Worm (Caenorhabditis elegans): Measurements from ENCODE around the gene E02H4.7.

E02H4.7 gene

DNA sequence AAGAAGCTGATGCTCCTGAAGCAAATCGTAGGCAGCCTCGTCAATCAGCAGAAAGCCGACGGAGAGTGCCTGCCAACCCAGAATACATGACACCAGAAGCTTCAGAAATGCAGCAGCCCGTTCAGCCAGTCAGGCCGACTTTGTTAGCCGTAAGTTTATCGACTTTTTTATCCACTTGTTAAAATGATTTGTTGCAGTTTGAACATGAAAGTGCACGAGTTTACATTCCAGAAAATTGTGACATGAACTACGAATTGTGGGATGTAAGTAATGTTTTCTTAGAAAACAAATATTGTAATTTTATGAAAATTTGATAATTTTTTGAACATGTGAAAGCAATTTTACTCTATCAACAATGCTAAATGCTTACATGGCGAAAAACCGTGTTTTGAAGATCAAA is 15.9 kb upstream of the E02H4.7 start:
- no peak for TF ChIP-seq hmbx-1 (tag; optimal IDR thresholded peaks at IDR 0.05)
- no peak for TF ChIP-seq F13C5.2 (tag; optimal IDR thresholded peaks at IDR 0.05)
- TF ChIP-seq tbx-11 (GFP tag; IDR thresholded peaks at IDR 0.05) = no peak
- no peak for TF ChIP-seq sea-1 (GFP tag; conservative IDR thresholded peaks at IDR 0.05)
- no peak for TF ChIP-seq pes-1 (GFP tag; IDR thresholded peaks at IDR 0.05)

DNA sequence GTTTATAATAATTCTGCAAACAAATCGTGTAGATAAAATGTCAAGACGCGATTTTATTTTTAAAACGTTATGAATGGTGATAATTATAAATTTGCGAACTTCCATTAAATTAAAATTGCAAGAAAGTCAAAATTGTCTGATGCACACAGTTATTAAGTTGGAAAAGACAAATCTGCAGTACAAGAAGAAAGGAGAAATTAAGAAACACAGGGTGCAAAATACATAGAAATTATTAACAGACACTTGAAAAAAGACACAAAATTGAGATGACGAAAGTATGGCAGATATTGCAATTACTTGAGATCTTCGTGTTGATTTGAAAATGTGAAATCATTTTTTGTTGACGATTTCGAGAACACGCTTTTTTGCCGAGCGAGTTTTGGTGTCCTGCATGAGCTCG is 14.5 kb upstream of the E02H4.7 start:
- TF ChIP-seq ceh-13 (GFP tag; optimal IDR thresholded peaks at IDR 0.05) = no peak
- TF ChIP-seq B0310.2 (tag; optimal IDR thresholded peaks at IDR 0.05) = no peak
- TF ChIP-seq hmbx-1 (tag; optimal IDR thresholded peaks at IDR 0.05) = no peak

DNA sequence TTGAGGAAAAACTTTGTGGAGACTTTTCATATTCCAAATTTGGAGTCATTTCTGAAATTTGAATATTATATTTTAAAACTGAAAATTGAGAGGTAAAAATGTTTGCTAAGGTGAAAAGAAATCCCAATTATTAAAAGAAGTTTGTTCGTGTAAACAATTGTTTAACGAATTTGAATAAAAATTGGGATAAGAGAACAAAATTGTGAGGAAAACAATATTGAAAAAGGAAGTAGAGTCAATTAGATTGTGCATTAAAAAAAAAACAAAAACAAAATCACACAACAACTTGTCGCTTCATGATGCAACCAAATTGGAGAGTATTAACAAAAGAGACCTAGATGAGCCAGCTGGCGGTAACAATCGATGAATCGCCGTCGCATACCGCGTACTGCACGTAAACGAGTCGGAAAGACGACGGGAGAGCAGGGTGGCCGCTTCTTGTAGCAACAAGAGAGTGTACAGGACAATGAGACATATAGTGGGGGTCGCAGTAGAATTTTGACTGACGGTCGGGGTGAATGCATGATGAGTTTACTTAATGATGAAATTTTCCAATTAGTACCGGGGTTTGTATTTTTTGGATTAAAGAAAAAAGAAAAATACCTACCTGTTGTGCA is 12.6 kb upstream of the E02H4.7 start, which contains the start of gene K04C1.3:
Gene K04C1.3 (minus strand): TSS at position 51 of the 617 bp plus-strand sequence.
- TF ChIP-seq tbx-11 (GFP tag; IDR thresholded peaks at IDR 0.05) (no peak), hnd-1 (tag; optimal IDR thresholded peaks at IDR 0.05) (no peak), tbx-37 (GFP tag; conservative IDR thresholded peaks at IDR 0.05) (no peak), hmbx-1 (tag; optimal IDR thresholded peaks at IDR 0.05) (no peak), B0310.2 (tag; optimal IDR thresholded peaks at IDR 0.05) (no peak), ceh-36 (tag; optimal IDR thresholded peaks at IDR 0.05) (no peak), ama-1 (optimal IDR thresholded peaks at IDR 0.05) (no peak), ceh-13 (GFP tag; optimal IDR thresholded peaks at IDR 0.05) (no peak), aly-1 (tag; optimal IDR thresholded peaks at IDR 0.05) (no peak), hmg-4 (GFP tag; optimal IDR thresholded peaks at IDR 0.05) (no peak), F13C5.2 (tag; optimal IDR thresholded peaks at IDR 0.05) (no peak), sea-1 (GFP tag; conservative IDR thresholded peaks at IDR 0.05) (no peak), tra-4 (tag; optimal IDR thresholded peaks at IDR 0.05) (no peak)

DNA sequence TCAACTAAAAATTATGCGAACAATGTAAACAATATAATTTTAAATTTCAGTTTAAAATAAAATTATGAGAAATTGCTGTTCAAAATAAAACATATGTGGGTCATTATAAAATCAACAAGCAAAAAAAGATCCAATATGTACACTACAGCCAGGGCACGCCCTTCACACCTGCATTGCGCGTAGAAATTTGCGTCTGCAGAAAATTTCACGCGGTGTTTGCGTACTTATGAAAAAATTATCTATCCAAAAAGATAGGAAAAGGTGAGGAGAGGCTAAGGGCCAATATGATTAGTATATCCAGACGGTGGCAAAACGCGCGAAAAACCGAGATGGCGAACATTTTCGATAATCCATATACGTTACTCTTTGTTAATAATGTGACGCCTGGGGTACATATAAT is 11.6 kb upstream of the E02H4.7 start:
- TF ChIP-seq scrt-1 (GFP tag; IDR thresholded peaks at IDR 0.05) = no peak
- no peak for TF ChIP-seq pes-1 (GFP tag; IDR thresholded peaks at IDR 0.05)
- TF ChIP-seq ama-1 (optimal IDR thresholded peaks at IDR 0.05) = no peak
- TF ChIP-seq hmbx-1 (tag; optimal IDR thresholded peaks at IDR 0.05) = no peak
- TF ChIP-seq hmg-4 (GFP tag; optimal IDR thresholded peaks at IDR 0.05) = no peak
- no peak for TF ChIP-seq aly-1 (tag; optimal IDR thresholded peaks at IDR 0.05)
- TF ChIP-seq tra-4 (tag; optimal IDR thresholded peaks at IDR 0.05) = no peak
- no peak for TF ChIP-seq tbx-11 (GFP tag; IDR thresholded peaks at IDR 0.05)

DNA sequence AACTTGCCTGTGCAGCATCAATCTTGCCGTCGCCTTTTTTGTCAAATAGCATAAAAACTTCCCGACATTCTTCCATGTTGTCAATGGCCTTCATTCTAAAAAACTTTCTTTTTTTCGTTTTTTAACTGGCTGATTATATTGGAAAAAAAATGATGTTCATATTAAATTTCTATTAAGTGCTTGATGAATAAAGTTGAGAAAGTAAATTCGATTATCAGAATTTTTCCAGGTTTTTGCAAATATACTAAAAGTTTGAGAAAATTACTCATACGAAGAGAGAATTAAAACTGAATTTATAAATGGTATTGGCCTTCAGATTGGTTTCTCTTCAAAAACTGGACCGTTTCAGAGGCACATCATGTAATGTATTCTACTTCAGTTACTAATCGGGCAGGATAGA is 9.6 kb upstream of the E02H4.7 start, which contains the start of gene mlc-6:
Gene mlc-6 (minus strand): TSS at position 101 of the 400 bp plus-strand sequence.
- no peak for TF ChIP-seq aly-1 (tag; optimal IDR thresholded peaks at IDR 0.05)
- TF ChIP-seq F13C5.2 (tag; optimal IDR thresholded peaks at IDR 0.05) = no peak
- TF ChIP-seq hnd-1 (tag; optimal IDR thresholded peaks at IDR 0.05) = no peak
- no peak for TF ChIP-seq sea-1 (GFP tag; conservative IDR thresholded peaks at IDR 0.05)
- no peak for TF ChIP-seq hmg-4 (GFP tag; optimal IDR thresholded peaks at IDR 0.05)
- no peak for TF ChIP-seq ceh-13 (GFP tag; optimal IDR thresholded peaks at IDR 0.05)
- no peak for TF ChIP-seq B0310.2 (tag; optimal IDR thresholded peaks at IDR 0.05)
- no peak for TF ChIP-seq ama-1 (optimal IDR thresholded peaks at IDR 0.05)
- no peak for TF ChIP-seq hmbx-1 (tag; optimal IDR thresholded peaks at IDR 0.05)
- TF ChIP-seq tra-4 (tag; optimal IDR thresholded peaks at IDR 0.05) = no peak
- no peak for TF ChIP-seq tbx-37 (GFP tag; conservative IDR thresholded peaks at IDR 0.05)

DNA sequence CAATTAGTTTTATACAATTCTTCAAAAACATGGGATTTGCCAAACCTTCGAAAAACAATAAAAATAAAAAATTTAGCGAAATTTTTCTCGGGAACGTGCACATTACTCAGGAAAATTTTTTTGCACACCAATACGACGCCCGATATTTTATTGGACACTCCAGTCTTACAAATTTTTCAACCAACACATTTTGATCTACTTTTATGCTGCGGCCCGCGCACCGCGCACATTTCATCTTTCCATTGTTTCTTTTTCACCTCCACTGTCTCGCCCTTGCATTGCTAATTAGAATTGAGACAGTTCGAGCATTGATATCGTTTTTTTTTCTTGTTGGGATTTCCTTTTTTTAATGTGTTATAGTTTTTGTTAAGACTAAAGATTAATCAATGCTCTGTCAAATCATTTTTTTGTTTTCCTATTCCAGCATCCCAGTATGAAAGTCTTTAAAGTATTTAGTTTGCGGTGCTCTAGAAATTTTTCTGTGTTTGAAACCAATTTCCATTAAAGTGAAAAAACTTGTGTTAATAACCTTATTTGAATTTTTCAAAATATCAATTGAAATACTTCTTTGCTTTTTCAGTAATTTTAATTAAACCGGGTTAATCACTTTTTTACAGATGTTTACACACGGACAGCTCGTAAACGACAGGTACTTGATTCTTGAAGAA is 8.5 kb upstream of the E02H4.7 start, which contains the start of gene K04C1.5:
Gene K04C1.5 (plus strand): TSS at position 618 of the 668 bp plus-strand sequence.
- TF ChIP-seq aly-1 (tag; optimal IDR thresholded peaks at IDR 0.05) (no peak), flt-1 (GFP tag; IDR thresholded peaks at IDR 0.05) (no peak), hmg-4 (GFP tag; optimal IDR thresholded peaks at IDR 0.05) (no peak), sea-1 (GFP tag; conservative IDR thresholded peaks at IDR 0.05) (no peak), ceh-13 (GFP tag; optimal IDR thresholded peaks at IDR 0.05) (no peak), scrt-1 (GFP tag; IDR thresholded peaks at IDR 0.05) (no peak), ets-7 (tag; optimal IDR thresholded peaks at IDR 0.05) (no peak), tbx-37 (GFP tag; conservative IDR thresholded peaks at IDR 0.05) (no peak), pes-1 (GFP tag; IDR thresholded peaks at IDR 0.05) (no peak), ceh-36 (tag; optimal IDR thresholded peaks at IDR 0.05) (no peak)

DNA sequence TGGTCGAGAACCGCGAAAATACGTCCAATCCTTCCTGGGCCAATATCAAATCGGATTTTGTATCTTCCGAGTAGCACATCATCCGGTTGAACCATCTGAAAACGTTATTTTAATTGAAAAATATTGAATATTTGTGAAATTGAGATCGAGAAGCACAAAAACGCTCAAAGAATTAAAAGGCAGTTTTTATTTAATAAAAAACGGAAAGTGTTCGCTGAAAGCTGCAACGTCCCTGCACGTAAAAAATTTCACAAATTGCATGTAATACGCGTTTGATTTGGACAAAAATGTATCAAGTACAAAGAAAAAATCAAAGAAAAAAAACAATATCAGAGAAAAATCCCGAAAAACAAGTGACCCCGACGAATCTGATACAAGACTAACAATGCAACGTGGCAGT is 4.0 kb upstream of the E02H4.7 start, which contains the start of gene E02H4.6:
Gene E02H4.6 (minus strand): TSS at position 101 of the 400 bp plus-strand sequence.
- no peak for TF ChIP-seq sea-1 (GFP tag; conservative IDR thresholded peaks at IDR 0.05)
- TF ChIP-seq ets-7 (tag; optimal IDR thresholded peaks at IDR 0.05) = no peak
- TF ChIP-seq scrt-1 (GFP tag; IDR thresholded peaks at IDR 0.05) = no peak
- TF ChIP-seq tbx-37 (GFP tag; conservative IDR thresholded peaks at IDR 0.05) = no peak
- TF ChIP-seq ceh-36 (tag; optimal IDR thresholded peaks at IDR 0.05) = no peak
- TF ChIP-seq hmg-4 (GFP tag; optimal IDR thresholded peaks at IDR 0.05) = no peak
- no peak for TF ChIP-seq tbx-11 (GFP tag; IDR thresholded peaks at IDR 0.05)
- no peak for TF ChIP-seq pes-1 (GFP tag; IDR thresholded peaks at IDR 0.05)

DNA sequence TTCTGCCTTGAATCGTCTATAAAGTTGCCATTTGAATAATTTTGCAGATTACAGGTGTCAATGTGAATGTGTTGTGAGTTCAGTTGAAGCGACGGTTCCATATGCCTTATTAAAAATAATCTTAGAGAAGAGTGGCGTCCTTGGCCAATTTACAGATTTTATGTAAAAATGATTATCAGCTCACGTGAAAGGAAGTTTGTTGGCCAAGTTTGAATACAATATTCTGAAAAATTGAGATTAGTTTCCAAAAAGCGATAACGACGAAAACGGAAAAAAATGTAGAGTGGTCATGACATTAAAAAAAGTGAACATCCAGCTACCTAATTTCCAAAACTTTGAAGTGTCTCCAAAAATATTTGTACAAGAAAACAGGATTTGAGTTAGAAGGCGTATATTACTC is 1.0 kb upstream of the E02H4.7 start, which contains the start of gene E02H4.5:
Gene E02H4.5 (minus strand): TSS at position 101 of the 400 bp plus-strand sequence.
- no peak for TF ChIP-seq ceh-13 (GFP tag; optimal IDR thresholded peaks at IDR 0.05)
- TF ChIP-seq hnd-1 (tag; optimal IDR thresholded peaks at IDR 0.05) = no peak
- TF ChIP-seq hmg-4 (GFP tag; optimal IDR thresholded peaks at IDR 0.05) = no peak
- TF ChIP-seq hmbx-1 (tag; optimal IDR thresholded peaks at IDR 0.05) = no peak
- TF ChIP-seq flt-1 (GFP tag; IDR thresholded peaks at IDR 0.05) = no peak
- TF ChIP-seq F13C5.2 (tag; optimal IDR thresholded peaks at IDR 0.05) = no peak
- TF ChIP-seq sea-1 (GFP tag; conservative IDR thresholded peaks at IDR 0.05) = no peak
- TF ChIP-seq scrt-1 (GFP tag; IDR thresholded peaks at IDR 0.05) = no peak
- TF ChIP-seq ama-1 (optimal IDR thresholded peaks at IDR 0.05) = no peak
- TF ChIP-seq tra-4 (tag; optimal IDR thresholded peaks at IDR 0.05) = no peak
- no peak for TF ChIP-seq ets-7 (tag; optimal IDR thresholded peaks at IDR 0.05)
- TF ChIP-seq aly-1 (tag; optimal IDR thresholded peaks at IDR 0.05) = no peak
- no peak for TF ChIP-seq tbx-37 (GFP tag; conservative IDR thresholded peaks at IDR 0.05)
- no peak for TF ChIP-seq tbx-11 (GFP tag; IDR thresholded peaks at IDR 0.05)
- no peak for TF ChIP-seq pes-1 (GFP tag; IDR thresholded peaks at IDR 0.05)
